ENCODE assay signal across 1 worm cellular context in genomic region chrII:11535429-11535828, ce11.
TF ChIP-seq lines count a peak whose summit lies in the region.

No protein-coding gene starts in this region.

TF ChIP-seq in whole organism, late embryonic, 69 proteins besides CTCF, POLR2A, EP300 and RAD21 (continued from another document):
- no peak for TF ChIP-seq hlh-6 (tag; optimal IDR thresholded peaks at IDR 0.05; lab: Kevin White, UChicago)
TF ChIP-seq in whole organism, late embryonic: peak in this region for 5.
